Worm (Caenorhabditis elegans): ENCODE results near the gene clhm-1.
A peak's percentile ranks its signal among the peaks of the same experiment; 100 is the strongest.
"Not testable (repeated sequence)": the region's sequence is repeated elsewhere in the genome, so short reads cannot be mapped to it uniquely, and the experiment has no call there.

The clhm-1 gene

ce11 chrII:6908689-6909088 is 37.9 kb upstream of the clhm-1 start:
- TF ChIP-seq ceh-36 (tag; optimal IDR thresholded peaks at IDR 0.05) (no peak), pes-1 (GFP tag; IDR thresholded peaks at IDR 0.05) (no peak), ceh-13 (GFP tag; optimal IDR thresholded peaks at IDR 0.05) (no peak), aly-1 (tag; optimal IDR thresholded peaks at IDR 0.05) (no peak), F13C5.2 (tag; optimal IDR thresholded peaks at IDR 0.05) (no peak), hmbx-1 (tag; optimal IDR thresholded peaks at IDR 0.05) (no peak), ets-7 (tag; optimal IDR thresholded peaks at IDR 0.05) (no peak), ama-1 (optimal IDR thresholded peaks at IDR 0.05) (no peak)

DNA sequence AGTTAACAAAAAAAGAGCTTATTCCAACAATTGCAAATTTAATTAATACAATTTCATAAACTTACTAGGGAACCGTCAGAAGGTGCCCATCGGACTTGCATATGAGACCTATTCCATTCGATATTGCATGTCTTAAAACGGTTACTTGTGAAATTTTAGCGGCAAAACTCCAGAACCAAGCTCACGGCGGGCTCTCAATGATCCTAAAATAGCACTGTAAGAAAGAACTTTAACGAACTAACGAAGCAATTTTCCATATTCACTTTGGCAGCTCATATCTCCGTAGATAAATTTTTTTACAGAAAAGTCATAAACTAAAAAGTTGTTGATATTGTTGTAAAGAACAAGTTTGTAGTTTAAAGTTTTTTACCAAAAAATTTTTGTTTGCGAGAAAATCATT is 36.8 kb upstream of the clhm-1 start, which contains the start of gene B0252.3:
TSS of gene B0252.3 (minus strand) at position 101 of the 400 bp plus-strand sequence.
- not testable (repeated sequence) for TF ChIP-seq sea-1 (GFP tag; conservative IDR thresholded peaks at IDR 0.05); hmg-4 (GFP tag; optimal IDR thresholded peaks at IDR 0.05); flt-1 (GFP tag; IDR thresholded peaks at IDR 0.05)

DNA sequence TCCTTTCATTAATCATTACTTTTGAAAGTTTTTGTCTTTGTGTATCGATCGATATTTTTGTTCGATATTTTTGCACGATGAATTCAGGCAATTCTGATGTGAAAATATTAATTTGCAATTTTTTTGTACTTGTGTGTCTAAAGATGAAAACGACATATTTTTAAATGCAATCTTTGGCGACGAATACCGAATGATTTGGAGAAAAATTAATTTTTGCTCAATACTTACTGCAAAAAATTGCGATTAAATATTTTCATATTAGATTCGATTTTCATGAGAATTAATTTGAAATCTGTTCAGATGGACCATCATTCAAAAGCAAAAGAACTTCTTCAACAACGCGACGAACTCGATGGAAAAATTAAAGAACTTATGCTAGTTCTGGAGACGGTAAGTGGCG is 31.0 kb upstream of the clhm-1 start, which contains the start of gene psmd-9:
TSS of gene psmd-9 (plus strand) at position 301 of the 400 bp plus-strand sequence.
- TF ChIP-seq ets-7 (tag; optimal IDR thresholded peaks at IDR 0.05) (no peak), B0310.2 (tag; optimal IDR thresholded peaks at IDR 0.05) (no peak), ama-1 (optimal IDR thresholded peaks at IDR 0.05) (no peak), tbx-37 (GFP tag; conservative IDR thresholded peaks at IDR 0.05) (no peak), scrt-1 (GFP tag; IDR thresholded peaks at IDR 0.05) (no peak), sea-1 (GFP tag; conservative IDR thresholded peaks at IDR 0.05) (no peak), ceh-36 (tag; optimal IDR thresholded peaks at IDR 0.05) (no peak), pes-1 (GFP tag; IDR thresholded peaks at IDR 0.05) (no peak), tra-4 (tag; optimal IDR thresholded peaks at IDR 0.05) (no peak), hmg-4 (GFP tag; optimal IDR thresholded peaks at IDR 0.05) (no peak), tbx-11 (GFP tag; IDR thresholded peaks at IDR 0.05) (no peak), hmbx-1 (tag; optimal IDR thresholded peaks at IDR 0.05) (no peak), F13C5.2 (tag; optimal IDR thresholded peaks at IDR 0.05) (no peak)

ce11 chrII:6900708-6901107 is 29.9 kb upstream of the clhm-1 start:
- TF ChIP-seq ets-7 (tag; optimal IDR thresholded peaks at IDR 0.05) (no peak), F13C5.2 (tag; optimal IDR thresholded peaks at IDR 0.05) (no peak), pes-1 (GFP tag; IDR thresholded peaks at IDR 0.05) (no peak)

DNA sequence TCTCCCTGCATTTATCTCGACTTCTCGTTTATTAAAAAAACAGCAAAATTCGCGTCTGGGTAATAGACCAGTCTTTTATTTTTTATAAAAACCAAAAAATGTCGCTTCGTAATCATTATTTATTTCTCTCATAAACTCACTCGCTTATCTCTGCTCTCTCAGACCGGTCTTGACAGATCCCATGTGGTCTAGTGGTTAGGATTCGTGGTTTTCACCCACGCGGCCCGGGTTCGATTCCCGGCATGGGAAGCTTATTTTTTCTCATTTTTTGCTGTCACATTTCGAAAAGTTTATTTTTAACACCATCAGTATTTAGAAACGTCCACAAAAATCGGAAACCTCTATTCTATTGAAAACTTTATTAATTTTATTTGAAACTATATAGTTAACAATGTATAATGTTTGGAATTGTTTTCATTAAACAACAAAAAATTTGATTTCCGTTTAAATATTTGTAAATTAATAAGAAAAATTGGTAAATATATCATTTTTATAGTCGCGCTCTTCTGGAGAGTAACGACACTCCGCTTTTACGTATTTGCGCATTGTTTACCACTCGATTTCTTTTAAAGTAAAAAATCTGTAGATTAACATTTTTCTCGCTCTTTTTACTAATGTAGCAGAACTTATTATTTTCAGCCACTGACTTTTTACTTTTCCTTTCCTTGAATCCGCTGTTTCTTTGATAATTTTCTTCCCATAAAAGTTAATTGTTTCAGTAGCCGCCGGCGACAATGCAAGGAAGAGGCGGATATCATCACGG is 27.4 kb upstream of the clhm-1 start, which contains the start of gene hrpl-1:
TSS of gene hrpl-1 (plus strand) at position 713 of the 763 bp plus-strand sequence.
- 0 out of 2 replicates have a peak, but pooled peaks have one; percentile 72 for TF ChIP-seq sea-1 (GFP tag; conservative IDR thresholded peaks at IDR 0.05)
- peak; percentile 80 for TF ChIP-seq scrt-1 (GFP tag; IDR thresholded peaks at IDR 0.05)
- no peak for TF ChIP-seq ets-7 (tag; optimal IDR thresholded peaks at IDR 0.05)
- no peak for TF ChIP-seq B0310.2 (tag; optimal IDR thresholded peaks at IDR 0.05)
- TF ChIP-seq hmbx-1 (tag; optimal IDR thresholded peaks at IDR 0.05): peak; percentile 4
- TF ChIP-seq F13C5.2 (tag; optimal IDR thresholded peaks at IDR 0.05): no peak
- TF ChIP-seq hmg-4 (GFP tag; optimal IDR thresholded peaks at IDR 0.05): peak; percentile 63
- TF ChIP-seq ceh-13 (GFP tag; optimal IDR thresholded peaks at IDR 0.05): peak; percentile 27
- TF ChIP-seq aly-1 (tag; optimal IDR thresholded peaks at IDR 0.05): peak; percentile 25
- TF ChIP-seq pes-1 (GFP tag; IDR thresholded peaks at IDR 0.05): no peak; the same call in 1 of the 2 replicates
- peak; percentile 3 for TF ChIP-seq hnd-1 (tag; optimal IDR thresholded peaks at IDR 0.05)
- no peak for TF ChIP-seq ama-1 (optimal IDR thresholded peaks at IDR 0.05)
- peak; percentile 89 for TF ChIP-seq ceh-36 (tag; optimal IDR thresholded peaks at IDR 0.05)
- TF ChIP-seq tbx-11 (GFP tag; IDR thresholded peaks at IDR 0.05): peak; percentile 69
- TF ChIP-seq tbx-37 (GFP tag; conservative IDR thresholded peaks at IDR 0.05): no peak; the same call in 1 of the 2 replicates
- TF ChIP-seq tra-4 (tag; optimal IDR thresholded peaks at IDR 0.05): no peak
- TF ChIP-seq flt-1 (GFP tag; IDR thresholded peaks at IDR 0.05): peak; percentile 74

- TF ChIP-seq scrt-1 (GFP tag; IDR thresholded peaks at IDR 0.05) (no peak), ceh-13 (GFP tag; optimal IDR thresholded peaks at IDR 0.05) (no peak), hmg-4 (GFP tag; optimal IDR thresholded peaks at IDR 0.05) (no peak), F13C5.2 (tag; optimal IDR thresholded peaks at IDR 0.05) (no peak), tra-4 (tag; optimal IDR thresholded peaks at IDR 0.05) (no peak)
Measured at ce11 chrII:6897507-6897906, 26.7 kb upstream of the clhm-1 start, which contains the start of gene C44B7.11. C44B7.11 (minus strand) TSS chrII:6897540.

DNA sequence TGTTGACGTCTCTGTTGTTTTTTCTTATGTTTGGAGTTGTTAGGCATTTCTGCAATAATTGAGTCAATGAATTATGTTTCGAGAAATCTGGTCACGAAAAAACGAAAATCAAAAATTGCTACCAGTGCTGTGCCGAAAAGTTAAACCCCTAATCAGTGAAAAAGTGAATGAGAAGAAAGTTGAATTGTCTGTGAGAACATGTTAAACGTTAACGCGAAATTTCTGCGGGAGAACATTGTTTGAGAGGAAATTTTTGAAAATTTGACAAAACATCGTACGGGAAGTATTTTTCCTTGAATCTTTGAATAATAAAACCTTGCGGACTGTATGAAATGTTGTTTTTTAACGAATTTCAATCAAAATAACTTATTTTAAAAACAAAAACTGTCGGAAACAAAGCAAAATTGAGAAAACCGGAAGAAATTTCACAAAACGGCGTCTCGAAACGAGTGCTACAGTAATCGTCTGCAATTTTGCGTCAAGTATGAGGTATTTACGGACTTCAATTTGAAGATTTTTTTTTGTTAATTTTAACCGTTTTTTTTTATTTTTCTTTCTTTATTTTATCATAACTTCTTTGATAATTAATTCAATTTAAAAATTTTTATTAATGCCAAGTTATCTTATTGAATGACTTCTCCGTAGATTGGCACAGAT is 22.9 kb upstream of the clhm-1 start, which contains the start of gene adal-1:
TSS of gene adal-1 (minus strand) at position 51 of the 657 bp plus-strand sequence.
- TF ChIP-seq scrt-1 (GFP tag; IDR thresholded peaks at IDR 0.05) (no peak), ceh-13 (GFP tag; optimal IDR thresholded peaks at IDR 0.05) (no peak), aly-1 (tag; optimal IDR thresholded peaks at IDR 0.05) (no peak), hmbx-1 (tag; optimal IDR thresholded peaks at IDR 0.05) (no peak), tbx-37 (GFP tag; conservative IDR thresholded peaks at IDR 0.05) (no peak), tbx-11 (GFP tag; IDR thresholded peaks at IDR 0.05) (no peak), B0310.2 (tag; optimal IDR thresholded peaks at IDR 0.05) (no peak), ama-1 (optimal IDR thresholded peaks at IDR 0.05) (no peak), sea-1 (GFP tag; conservative IDR thresholded peaks at IDR 0.05) (no peak), flt-1 (GFP tag; IDR thresholded peaks at IDR 0.05) (no peak), hnd-1 (tag; optimal IDR thresholded peaks at IDR 0.05) (no peak), tra-4 (tag; optimal IDR thresholded peaks at IDR 0.05) (no peak)
